Fruit fly (Drosophila melanogaster) Kc167 (cell line): ENCODE results near the gene CG13086.

Experiments used
- Sin3A ChIP-seq: fragments of >200 bp; optimal IDR thresholded peaks from 2 replicates; lab custom pipeline; 2018; ENCODE audit warnings: missing external identifiers
- h ChIP-seq: fragments of >200 bp; optimal IDR thresholded peaks from 3 replicates; lab custom pipeline; 2018; ENCODE audit warnings: missing external identifiers
- insv ChIP-seq: fragments of >200 bp; optimal IDR thresholded peaks from 3 replicates; lab custom pipeline; 2018; ENCODE audit warnings: missing external identifiers
- psq ChIP-seq: fragments of >200 bp; optimal IDR thresholded peaks from 2 replicates; lab custom pipeline; 2017; ENCODE audit warnings: missing external identifiers
- ttk ChIP-seq: sonication (Bioruptor generic); optimal IDR thresholded peaks from 2 replicates; lab custom pipeline; 2017; ENCODE audit warnings: missing external identifiers

- TF ChIP-seq h (lab: Kevin White, UChicago) = no peak
- no peak for TF ChIP-seq insv (lab: Kevin White, UChicago)
- TF ChIP-seq psq = no peak
- no peak for TF ChIP-seq ttk
- TF ChIP-seq Sin3A (lab: Kevin White, UChicago) = no peak
Measured at dm6 chr2L:19363530-19363929, 645 bp upstream of the CG13086 start.
